Worm (Caenorhabditis elegans): Measurements from ENCODE around the gene sru-8.

Gene sru-8

ce11 chrV:9855920-9856852 lies 12.5 kb downstream of the sru-8 start (continued):
- TF ChIP-seq unc-42 (tag; optimal IDR thresholded peaks at IDR 0.05) (no peak), ceh-45 (GFP tag; IDR thresholded peaks at IDR 0.05) (no peak), elt-2 (tag; optimal IDR thresholded peaks at IDR 0.05) (peak; percentile 3), ceh-2 (tag; optimal IDR thresholded peaks at IDR 0.05) (no peak), ets-4 (tag; optimal IDR thresholded peaks at IDR 0.05) (no peak), hlh-13 (GFP tag; optimal IDR thresholded peaks at IDR 0.05) (no peak), ttx-3 (tag; optimal IDR thresholded peaks at IDR 0.05) (no peak), C38D4.7 (GFP tag; optimal IDR thresholded peaks at IDR 0.05) (no peak), pha-2 (tag; optimal IDR thresholded peaks at IDR 0.05) (peak; percentile 12), pax-1 (tag; optimal IDR thresholded peaks at IDR 0.05) (no peak), sox-2 (GFP tag; IDR thresholded peaks at IDR 0.05) (no peak), ceh-18 (tag; optimal IDR thresholded peaks at IDR 0.05) (peak; percentile 18), eyg-1 (tag; optimal IDR thresholded peaks at IDR 0.05) (no peak), lim-6 (tag; optimal IDR thresholded peaks at IDR 0.05) (no peak), ceh-31 (tag; optimal IDR thresholded peaks at IDR 0.05) (peak; percentile 21), ceh-34 (tag; optimal IDR thresholded peaks at IDR 0.05) (no peak), F13H6.1 (tag; optimal IDR thresholded peaks at IDR 0.05) (no peak), C08G9.2 (tag; optimal IDR thresholded peaks at IDR 0.05) (peak; percentile 1), nhr-11 (tag; optimal IDR thresholded peaks at IDR 0.05) (no peak), ceh-30 (tag; optimal IDR thresholded peaks at IDR 0.05) (no peak), gmeb-2 (tag; optimal IDR thresholded peaks at IDR 0.05) (no peak), unc-55 (GFP tag; optimal IDR thresholded peaks at IDR 0.05) (no peak), unc-3 (GFP tag; conservative IDR thresholded peaks at IDR 0.05) (no peak), unc-3 (tag; optimal IDR thresholded peaks at IDR 0.05) (no peak)

- TF ChIP-seq ceh-34 (tag; optimal IDR thresholded peaks at IDR 0.05) (no peak), npax-4 (tag; optimal IDR thresholded peaks at IDR 0.05) (no peak), hlh-13 (GFP tag; optimal IDR thresholded peaks at IDR 0.05) (no peak), hlh-30 (tag; optimal IDR thresholded peaks at IDR 0.05; ENCODE audit: insufficient read depth) (no peak), ahr-1 (tag; optimal IDR thresholded peaks at IDR 0.05) (no peak), ceh-30 (tag; optimal IDR thresholded peaks at IDR 0.05) (no peak), tbx-7 (tag; optimal IDR thresholded peaks at IDR 0.05) (no peak), T23F11.4 (GFP tag; optimal IDR thresholded peaks at IDR 0.05) (no peak), sox-2 (GFP tag; IDR thresholded peaks at IDR 0.05) (no peak), Y22D7AL.16 (tag; optimal IDR thresholded peaks at IDR 0.05) (no peak), ets-4 (tag; optimal IDR thresholded peaks at IDR 0.05) (no peak), elt-2 (tag; optimal IDR thresholded peaks at IDR 0.05) (no peak), C08G9.2 (tag; optimal IDR thresholded peaks at IDR 0.05) (no peak), fkh-6 (tag; optimal IDR thresholded peaks at IDR 0.05) (no peak)
Observed at ce11 chrV:9856978-9857377, 13.3 kb downstream of the sru-8 start.

- TF ChIP-seq dve-1 (tag; optimal IDR thresholded peaks at IDR 0.05) (no peak), nhr-11 (tag; optimal IDR thresholded peaks at IDR 0.05) (no peak), ceh-22 (tag; optimal IDR thresholded peaks at IDR 0.05) (no peak), ceh-2 (tag; optimal IDR thresholded peaks at IDR 0.05) (no peak)
Observed at ce11 chrV:9859863-9860262, 16.2 kb downstream of the sru-8 start, which contains the start of gene lsy-12. TSS of gene lsy-12 (minus strand) at chrV:9859963.

ce11 chrV:9860337-9860736 lies 16.7 kb downstream of the sru-8 start:
- TF ChIP-seq ceh-48 (tag; optimal IDR thresholded peaks at IDR 0.05) = no peak
- TF ChIP-seq nfya-1 (tag; optimal IDR thresholded peaks at IDR 0.05) = peak; percentile 91

All from whole organism, late embryonic.